Worm (Caenorhabditis elegans) whole organism, young adult: Measurements from ENCODE around the gene F25D1.3.

Experiments
- B0336.3 ChIP-seq: fragments of 200-800 bp; sonication (Bioruptor generic); IDR thresholded peaks from 2 replicates; pipeline ENCODE4 v1.3.6; 2022; ENCODE audit warnings: missing genetic modification characterization, missing compliant biosample characterization
- C17E4.6 ChIP-seq: fragments of 200-800 bp; sonication (Bioruptor generic); IDR thresholded peaks from 2 replicates; pipeline ENCODE4 v1.3.6; 2022; ENCODE audit warnings: missing genetic modification reagents, missing genetic modification characterization, missing compliant biosample characterization
- D2030.7 ChIP-seq: fragments of 200-800 bp; sonication (Bioruptor generic); IDR thresholded peaks from 2 replicates; pipeline ENCODE4 v1.3.6; 2022; ENCODE audit warnings: missing genetic modification reagents, missing genetic modification characterization, missing compliant biosample characterization
- F55B11.4 ChIP-seq: sonication (generic microtip); optimal IDR thresholded peaks from 2 replicates; lab custom pipeline; 2016; ENCODE audit warnings: missing compliant biosample characterization, missing genetic modification characterization, borderline replicate concordance; ENCODE audit not compliant: insufficient read depth
- T26A5.8 ChIP-seq: sonication (generic microtip); optimal IDR thresholded peaks from 2 replicates; lab custom pipeline; 2016; ENCODE audit warnings: missing genetic modification characterization, missing compliant biosample characterization
- Y95B8A.8 ChIP-seq: fragments of 200-800 bp; sonication (Bioruptor generic); IDR thresholded peaks from 2 replicates; pipeline ENCODE4 v1.3.6; 2022; ENCODE audit warnings: missing genetic modification reagents, missing genetic modification characterization, missing compliant biosample characterization
- aptf-3 ChIP-seq: fragments of 200-800 bp; sonication (Bioruptor generic); IDR thresholded peaks from 2 replicates; pipeline ENCODE4 v1.3.6; 2022; ENCODE audit warnings: missing genetic modification characterization, missing compliant biosample characterization
- atf-7 ChIP-seq: sonication (generic microtip); optimal IDR thresholded peaks from 2 replicates; lab custom pipeline; 2017; ENCODE audit warnings: mild to moderate bottlenecking, missing genetic modification characterization, missing compliant biosample characterization
- attf-5 ChIP-seq: fragments of 200-800 bp; sonication (Bioruptor generic); optimal IDR thresholded peaks from 2 replicates; lab custom pipeline; 2018; ENCODE audit warnings: mild to moderate bottlenecking, missing genetic modification characterization, missing compliant biosample characterization
- bed-1 ChIP-seq: fragments of 200-800 bp; sonication (Bioruptor generic); IDR thresholded peaks from 2 replicates; pipeline ENCODE4 v1.3.6; 2022; ENCODE audit warnings: missing genetic modification reagents, missing genetic modification characterization, missing compliant biosample characterization
- cebp-1 ChIP-seq, 2 experiments: fragments of 200-800 bp in 1 of 2; sonication (Bioruptor generic) in 1 of 2; sonication (generic microtip) in 1 of 2; IDR thresholded peaks in 1 of 2; optimal IDR thresholded peaks in 1 of 2; 2 replicates each; pipeline versions ENCODE4 v1.3.6 to Lab custom; 2017 to 2022; ENCODE audit warnings: missing compliant biosample characterization in 2 of 2, missing genetic modification characterization in 2 of 2, mild to moderate bottlenecking in 1 of 2, missing genetic modification reagents in 1 of 2, moderate library complexity in 1 of 2
- ceh-27 ChIP-seq: fragments of 200-800 bp; sonication (Bioruptor generic); optimal IDR thresholded peaks from 2 replicates; lab custom pipeline; 2018; ENCODE audit warnings: mild to moderate bottlenecking, missing genetic modification characterization, moderate library complexity, missing compliant biosample characterization
- ceh-58 ChIP-seq: fragments of 200-800 bp; sonication (Bioruptor generic); IDR thresholded peaks from 2 replicates; pipeline ENCODE4 v1.3.6; 2022; ENCODE audit warnings: missing genetic modification characterization, missing compliant biosample characterization
- ceh-91 ChIP-seq: fragments of 200-800 bp; sonication (Bioruptor generic); IDR thresholded peaks from 2 replicates; pipeline ENCODE4 v1.3.6; 2022; ENCODE audit warnings: missing genetic modification reagents, missing genetic modification characterization, missing compliant biosample characterization
- die-1 ChIP-seq: sonication (generic microtip); optimal IDR thresholded peaks from 2 replicates; lab custom pipeline; 2016; ENCODE audit warnings: missing genotype, mild to moderate bottlenecking, missing genetic modification characterization, missing compliant biosample characterization
- dox-1 ChIP-seq: fragments of 200-800 bp; sonication (Bioruptor generic); IDR thresholded peaks from 2 replicates; pipeline ENCODE4 v1.3.6; 2022; ENCODE audit warnings: missing genetic modification reagents, missing genetic modification characterization, missing compliant biosample characterization
- ets-4 ChIP-seq: fragments of 200-800 bp; sonication (Bioruptor generic); optimal IDR thresholded peaks from 2 replicates; lab custom pipeline; 2018; ENCODE audit warnings: mild to moderate bottlenecking, missing genetic modification characterization, missing compliant biosample characterization
- hmg-1.2 ChIP-seq: fragments of 200-800 bp; sonication (Bioruptor generic); IDR thresholded peaks from 2 replicates; pipeline ENCODE4 v1.3.6; 2022; ENCODE audit warnings: missing genetic modification reagents, missing genetic modification characterization, missing compliant biosample characterization
- hmg-20 ChIP-seq: fragments of 200-800 bp; sonication (Bioruptor generic); IDR thresholded peaks from 2 replicates; pipeline ENCODE4 v1.3.6; 2022; ENCODE audit warnings: missing genetic modification reagents, missing genetic modification characterization, missing compliant biosample characterization
- hrde-1 ChIP-seq: sonication (generic microtip); optimal IDR thresholded peaks from 2 replicates; lab custom pipeline; 2016; ENCODE audit warnings: missing genetic modification characterization, mild to moderate bottlenecking, missing compliant biosample characterization, moderate library complexity, missing genotype, missing genetic modification reagents, borderline replicate concordance
- lin-35 ChIP-seq, 3 experiments: fragments of 150-350 bp in 2 of 3; sonication (generic microtip) in 1 of 3; optimal IDR thresholded peaks; 2 replicates each; lab custom pipeline; 2014 to 2018; ENCODE audit warnings: missing biosample characterization in 3 of 3, missing genetic modification characterization in 3 of 3, missing genetic modification reagents in 3 of 3
- lir-1 ChIP-seq: fragments of 200-800 bp; sonication (Bioruptor generic); conservative IDR thresholded peaks from 2 replicates; pipeline ENCODE4 v1.3.6; 2022; ENCODE audit warnings: missing genetic modification reagents, missing genetic modification characterization, missing compliant biosample characterization
- madf-8 ChIP-seq: fragments of 200-800 bp; sonication (Bioruptor generic); conservative IDR thresholded peaks from 2 replicates; pipeline ENCODE4 v1.3.6; 2022; ENCODE audit warnings: missing genetic modification reagents, missing genetic modification characterization, missing compliant biosample characterization
- mes-4 ChIP-seq: sonication (generic microtip); optimal IDR thresholded peaks from 2 replicates; lab custom pipeline; 2016; ENCODE audit warnings: missing genotype, missing genetic modification characterization, missing compliant biosample characterization
- nfya-1 ChIP-seq: sonication (generic microtip); optimal IDR thresholded peaks from 2 replicates; lab custom pipeline; 2017; ENCODE audit warnings: antibody characterized with exemption, missing compliant biosample characterization, missing genetic modification characterization, borderline replicate concordance; ENCODE audit not compliant: insufficient read depth
- nfya-2 ChIP-seq: fragments of 200-800 bp; sonication (Bioruptor generic); IDR thresholded peaks from 2 replicates; pipeline ENCODE4 v1.3.6; 2022; ENCODE audit warnings: missing genetic modification reagents, missing genetic modification characterization, missing compliant biosample characterization
- nfyb-1 ChIP-seq: fragments of 200-800 bp; sonication (Bioruptor generic); IDR thresholded peaks from 2 replicates; pipeline ENCODE4 v1.3.6; 2022; ENCODE audit warnings: missing genetic modification reagents, missing genetic modification characterization, missing compliant biosample characterization
- nhr-80 ChIP-seq: sonication (generic microtip); optimal IDR thresholded peaks from 2 replicates; lab custom pipeline; 2016; ENCODE audit warnings: missing genetic modification characterization, missing compliant biosample characterization
- nhr-90 ChIP-seq: sonication (generic microtip); optimal IDR thresholded peaks from 2 replicates; lab custom pipeline; 2016; ENCODE audit warnings: missing genotype, mild to moderate bottlenecking, missing genetic modification characterization, missing compliant biosample characterization
- rec-8 ChIP-seq, 2 experiments: sonication (generic microtip); optimal IDR thresholded peaks; 2 replicates each; lab custom pipeline; 2016; ENCODE audit warnings: mild to moderate bottlenecking in 2 of 2, missing genetic modification characterization in 2 of 2, missing genetic modification reagents in 2 of 2, missing genotype in 2 of 2, missing biosample characterization in 1 of 2, missing compliant biosample characterization in 1 of 2, moderate library complexity in 1 of 2
- snpc-1.1 ChIP-seq: sonication (generic microtip); optimal IDR thresholded peaks from 2 replicates; lab custom pipeline; 2017; ENCODE audit warnings: missing genetic modification characterization, mild to moderate bottlenecking, missing compliant biosample characterization, antibody characterized with exemption, moderate library complexity, missing genotype, missing genetic modification reagents; ENCODE audit not compliant: insufficient read depth
- snpc-1.3 ChIP-seq: sonication (generic microtip); optimal IDR thresholded peaks from 2 replicates; lab custom pipeline; 2017; ENCODE audit warnings: missing genetic modification characterization, mild to moderate bottlenecking, missing compliant biosample characterization, antibody characterized with exemption, moderate library complexity, missing genotype, missing genetic modification reagents; ENCODE audit not compliant: insufficient read depth
- snpc-4 ChIP-seq, 5 experiments: fragments of 150-350 bp in 1 of 5; sonication (generic microtip) in 4 of 5; optimal IDR thresholded peaks; 2 replicates each; lab custom pipeline; 2014 to 2018; ENCODE audit warnings: missing genetic modification characterization in 5 of 5, missing biosample characterization in 3 of 5, antibody characterized with exemption in 2 of 5, mild to moderate bottlenecking in 2 of 5, missing compliant biosample characterization in 2 of 5, missing genotype in 2 of 5, moderate library complexity in 2 of 5, missing genetic modification reagents in 1 of 5
- sptf-2 ChIP-seq: fragments of 200-800 bp; sonication (Bioruptor generic); optimal IDR thresholded peaks from 2 replicates; lab custom pipeline; 2018; ENCODE audit warnings: mild to moderate bottlenecking, missing genetic modification characterization, missing compliant biosample characterization
- tbp1 ChIP-seq: fragments of 200-800 bp; sonication (Bioruptor generic); optimal IDR thresholded peaks from 2 replicates; lab custom pipeline; 2018; ENCODE audit warnings: mild to moderate bottlenecking, missing genetic modification characterization, missing compliant biosample characterization
- unc-130 ChIP-seq: sonication (generic microtip); optimal IDR thresholded peaks from 2 replicates; lab custom pipeline; 2016; ENCODE audit warnings: missing genetic modification reagents, missing genetic modification characterization, missing compliant biosample characterization
- ztf-18 ChIP-seq: sonication (generic microtip); optimal IDR thresholded peaks from 2 replicates; lab custom pipeline; 2016; ENCODE audit warnings: missing genotype, mild to moderate bottlenecking, missing genetic modification characterization, missing compliant biosample characterization
- ztf-25 ChIP-seq: fragments of 200-800 bp; sonication (Bioruptor generic); IDR thresholded peaks from 2 replicates; pipeline ENCODE4 v1.3.6; 2022; ENCODE audit warnings: missing genetic modification reagents, missing genetic modification characterization, missing compliant biosample characterization
- ztf-26 ChIP-seq: sonication (generic microtip); optimal IDR thresholded peaks from 2 replicates; lab custom pipeline; 2017; ENCODE audit warnings: missing genetic modification characterization, missing compliant biosample characterization
- ztf-28 ChIP-seq: fragments of 200-800 bp; sonication (Bioruptor generic); IDR thresholded peaks from 2 replicates; pipeline ENCODE4 v1.3.6; 2022; ENCODE audit warnings: missing genetic modification reagents, missing genetic modification characterization, missing compliant biosample characterization

Gene F25D1.3

ce11 chrV:10535325-10535724 lies 6.8 kb downstream of the F25D1.3 start (continued):
- TF ChIP-seq atf-7 (peak; percentile 39), B0336.3 (GFP tag; lab: Robert Waterston, UW) (no peak), dox-1 (GFP tag; lab: Robert Waterston, UW) (no peak), nhr-80 (tag; lab: Kevin White, UChicago) (peak; percentile 46), cebp-1 (GFP tag; IDR thresholded peaks at IDR 0.05; lab: Robert Waterston, UW) (no peak), cebp-1 (tag; optimal IDR thresholded peaks at IDR 0.05; lab: Kevin White, UChicago) (peak; percentile 49)
- TF ChIP-seq, all 124 proteins: peak for 10

- 0 out of 2 replicates have a peak, but pooled peaks have one; percentile 35 for TF ChIP-seq nfyb-1 (GFP tag; lab: Robert Waterston, UW)
- no peak for TF ChIP-seq unc-130 (GFP tag; lab: Kevin White, UChicago)
- no peak for TF ChIP-seq ceh-27 (GFP tag; lab: Kevin White, UChicago)
- peak; percentile 20 for TF ChIP-seq attf-5 (GFP tag; lab: Kevin White, UChicago)
- no peak for TF ChIP-seq dox-1 (GFP tag; lab: Robert Waterston, UW)
- TF ChIP-seq C17E4.6 (GFP tag; lab: Robert Waterston, UW): no peak
- TF ChIP-seq nfya-1 (tag; lab: Kevin White, UChicago): no peak
- peak; percentile 21 for TF ChIP-seq nhr-80 (tag; lab: Kevin White, UChicago)
- TF ChIP-seq ztf-28 (GFP tag; lab: Robert Waterston, UW): no peak
- TF ChIP-seq rec-8 (tag; optimal IDR thresholded peaks at IDR 0.05; lab: Kevin White, UChicago): no peak
- TF ChIP-seq tbp1: peak; percentile 25
- TF ChIP-seq hmg-1.2 (GFP tag; lab: Robert Waterston, UW): no peak
These were observed 7.7 kb downstream of the F25D1.3 start, which contains the start of gene ppm-1.A for ce11 chrV:10536095-10536691. Gene ppm-1.A (minus strand): TSS chrV:10536388.

ce11 chrV:10536808-10537207 lies 8.3 kb downstream of the F25D1.3 start:
- TF ChIP-seq rec-8 (tag; optimal IDR thresholded peaks at IDR 0.05; lab: Kevin White, UChicago): no peak
- no peak for TF ChIP-seq ceh-58
- no peak for TF ChIP-seq snpc-1.3
- peak; percentile 49 for TF ChIP-seq ztf-26
- 0 out of 2 replicates have a peak, but pooled peaks have one; percentile 6 for TF ChIP-seq madf-8 (GFP tag; lab: Robert Waterston, UW)
- no peak for TF ChIP-seq bed-1 (GFP tag; lab: Robert Waterston, UW)
- peak; percentile 86; the same call in 1 of the 2 replicates for TF ChIP-seq hmg-20 (GFP tag; lab: Robert Waterston, UW)
- TF ChIP-seq unc-130 (GFP tag; lab: Kevin White, UChicago): no peak
- TF ChIP-seq Y95B8A.8 (GFP tag; lab: Robert Waterston, UW): no peak
- TF ChIP-seq ztf-25 (GFP tag; lab: Robert Waterston, UW): no peak
- no peak for TF ChIP-seq nfya-2 (GFP tag; lab: Robert Waterston, UW)
- TF ChIP-seq D2030.7: no peak
- TF ChIP-seq snpc-1.1: no peak
- no peak for TF ChIP-seq die-1 (tag; lab: Kevin White, UChicago)
- no peak for TF ChIP-seq hrde-1
- no peak for TF ChIP-seq ceh-91 (GFP tag; lab: Robert Waterston, UW)
- TF ChIP-seq lin-35 (GFP tag; optimal IDR thresholded peaks at IDR 0.05; lab: Kevin White, UChicago): peak in 2 of 3 experiments; percentile 54 to 93
- TF ChIP-seq atf-7: peak; percentile 61
- no peak for TF ChIP-seq nfya-1 (tag; lab: Kevin White, UChicago)
- no peak for TF ChIP-seq snpc-4 (GFP tag; optimal IDR thresholded peaks at IDR 0.05; lab: Kevin White, UChicago)
- peak in 2 of 4 experiments; percentile 63 to 77 for TF ChIP-seq snpc-4 (tag; optimal IDR thresholded peaks at IDR 0.05; lab: Kevin White, UChicago)
- peak; percentile 97 for TF ChIP-seq ztf-18 (tag; lab: Kevin White, UChicago)
- no peak for TF ChIP-seq mes-4 (tag; lab: Kevin White, UChicago)
- no peak for TF ChIP-seq F55B11.4 (tag; lab: Kevin White, UChicago)
- TF ChIP-seq ets-4 (GFP tag; lab: Kevin White, UChicago): no peak
- TF ChIP-seq nhr-90 (tag; lab: Kevin White, UChicago): no peak
- TF ChIP-seq ceh-27 (GFP tag; lab: Kevin White, UChicago): peak; percentile 88
- TF ChIP-seq aptf-3: no peak
- no peak for TF ChIP-seq sptf-2 (GFP tag; lab: Kevin White, UChicago)
- TF ChIP-seq lir-1 (GFP tag; lab: Robert Waterston, UW): no peak
- no peak for TF ChIP-seq T26A5.8 (tag; lab: Kevin White, UChicago)
- TF ChIP-seq nhr-80 (tag; lab: Kevin White, UChicago): peak; percentile 75
